Fruit fly (Drosophila melanogaster) whole organism, embryonic: ENCODE results near the gene CG8543.

Experiments
- Adf1 ChIP-seq: fragments of 200-800 bp; sonication (Bioruptor generic); IDR thresholded peaks from 2 replicates; pipeline ENCODE4 v1.3.6; 2022; ENCODE audit warnings: missing biosample characterization, missing genetic modification characterization
- C15 ChIP-seq: fragments of 200-800 bp; sonication (Bioruptor generic); IDR thresholded peaks from 3 replicates; pipeline ENCODE4 v1.3.6; 2022; ENCODE audit warnings: missing biosample characterization, missing genetic modification characterization
- CG10431 ChIP-seq: fragments of 200-800 bp; sonication (Bioruptor generic); optimal IDR thresholded peaks from 3 replicates; lab custom pipeline; 2018; ENCODE audit warnings: missing biosample characterization, mild to moderate bottlenecking, missing genetic modification characterization
- CG10979 ChIP-seq: fragments of 200-800 bp; sonication (Bioruptor generic); optimal IDR thresholded peaks from 2 replicates; lab custom pipeline; 2018; ENCODE audit warnings: missing biosample characterization, mild to moderate bottlenecking, missing genetic modification characterization, moderate library complexity
- CG11695 ChIP-seq: fragments of 200-800 bp; sonication (Bioruptor generic); IDR thresholded peaks from 3 replicates; pipeline ENCODE4 v1.3.6; 2022; ENCODE audit warnings: missing biosample characterization, missing genetic modification characterization
- CG11723 ChIP-seq: fragments of 200-800 bp; sonication (Bioruptor generic); optimal IDR thresholded peaks from 2 replicates; lab custom pipeline; 2017; ENCODE audit warnings: missing biosample characterization, mild to moderate bottlenecking, missing genetic modification characterization
- CG12769 ChIP-seq: fragments of 200-800 bp; sonication (Bioruptor generic); optimal IDR thresholded peaks from 2 replicates; lab custom pipeline; 2019; ENCODE audit warnings: missing biosample characterization, mild to moderate bottlenecking, missing genetic modification characterization, moderate library complexity
- CG14667 ChIP-seq: fragments of 200-800 bp; sonication (Bioruptor generic); IDR thresholded peaks from 2 replicates; pipeline ENCODE4 v1.3.6; 2022; ENCODE audit warnings: missing biosample characterization, missing genetic modification characterization
- CG16863 ChIP-seq: fragments of 200-800 bp; sonication (Bioruptor generic); optimal IDR thresholded peaks from 3 replicates; lab custom pipeline; 2016; ENCODE audit warnings: missing biosample characterization, missing genetic modification characterization
- CG18619 ChIP-seq: fragments of 200-800 bp; sonication (Bioruptor generic); optimal IDR thresholded peaks from 3 replicates; lab custom pipeline; 2017; ENCODE audit warnings: missing biosample characterization, mild to moderate bottlenecking, missing genetic modification characterization
- CG2129 ChIP-seq: fragments of 200-800 bp; sonication (Bioruptor generic); IDR thresholded peaks from 2 replicates; pipeline ENCODE4 v1.3.6; 2022; ENCODE audit warnings: missing biosample characterization, missing genetic modification characterization; ENCODE audit not compliant: partially characterized antibody
- CG2712 ChIP-seq: fragments of 200-800 bp; optimal IDR thresholded peaks from 3 replicates; lab custom pipeline; 2019; ENCODE audit warnings: missing biosample characterization, mild to moderate bottlenecking, missing genetic modification characterization, moderate library complexity
- CG31224 ChIP-seq: fragments of 200-800 bp; sonication (Bioruptor generic); IDR thresholded peaks from 2 replicates; pipeline ENCODE4 v1.3.6; 2022; ENCODE audit warnings: missing biosample characterization, missing genetic modification characterization
- CG34422 ChIP-seq: fragments of 200-800 bp; sonication (Bioruptor generic); IDR thresholded peaks from 3 replicates; pipeline ENCODE4 v1.3.6; 2022; ENCODE audit warnings: missing biosample characterization, missing genetic modification characterization
- CG4282 ChIP-seq: fragments of 200-800 bp; sonication (Bioruptor generic); optimal IDR thresholded peaks from 2 replicates; lab custom pipeline; 2016; ENCODE audit warnings: missing biosample characterization, missing genetic modification characterization
- CG4328 ChIP-seq: fragments of 200-800 bp; sonication (Bioruptor generic); optimal IDR thresholded peaks from 3 replicates; lab custom pipeline; 2017; ENCODE audit warnings: missing biosample characterization, missing genetic modification reagents, missing genetic modification characterization
- CG4404 ChIP-seq: fragments of 200-800 bp; sonication (Bioruptor generic); IDR thresholded peaks from 2 replicates; pipeline ENCODE4 v1.3.6; 2022; ENCODE audit warnings: missing biosample characterization, missing genetic modification characterization
- CG4730 ChIP-seq: fragments of 200-800 bp; sonication (Bioruptor generic); IDR thresholded peaks from 2 replicates; pipeline ENCODE4 v1.3.6; 2022; ENCODE audit warnings: missing biosample characterization, missing genetic modification characterization
- CG7745 ChIP-seq: fragments of 200-800 bp; sonication (Bioruptor generic); optimal IDR thresholded peaks from 2 replicates; lab custom pipeline; 2018; ENCODE audit warnings: missing biosample characterization, mild to moderate bottlenecking, missing genetic modification characterization, moderate library complexity
- CG8478 ChIP-seq: fragments of >200 bp; optimal IDR thresholded peaks from 2 replicates; lab custom pipeline; 2018
- CG9727 ChIP-seq: fragments of 200-800 bp; sonication (Bioruptor generic); optimal IDR thresholded peaks from 3 replicates; lab custom pipeline; 2017; ENCODE audit warnings: missing biosample characterization, mild to moderate bottlenecking, missing genetic modification characterization
- D19A ChIP-seq: fragments of 200-800 bp; optimal IDR thresholded peaks from 3 replicates; lab custom pipeline; 2019; ENCODE audit warnings: missing biosample characterization, mild to moderate bottlenecking, missing genetic modification characterization, moderate library complexity
- E2f2 ChIP-seq: fragments of 200-800 bp; sonication (Bioruptor generic); IDR thresholded peaks from 2 replicates; pipeline ENCODE4 v1.3.6; 2022; ENCODE audit warnings: missing biosample characterization, missing genetic modification characterization
- Fer3 ChIP-seq: fragments of 200-800 bp; sonication (Bioruptor generic); optimal IDR thresholded peaks from 2 replicates; lab custom pipeline; 2018; ENCODE audit warnings: missing biosample characterization, mild to moderate bottlenecking, missing genetic modification characterization, moderate library complexity
- H15 ChIP-seq: fragments of 200-800 bp; sonication (Bioruptor generic); IDR thresholded peaks from 3 replicates; pipeline ENCODE4 v1.3.6; 2022; ENCODE audit warnings: missing biosample characterization, missing genetic modification characterization
- Hr78 ChIP-seq, 2 experiments: fragments of 200-800 bp in 1 of 2; fragments of >200 bp in 1 of 2; sonication (Bioruptor generic) in 1 of 2; optimal IDR thresholded peaks; 2 replicates each; lab custom pipeline; 2017 to 2019; ENCODE audit warnings: missing biosample characterization in 2 of 2, missing genetic modification characterization in 2 of 2, mild to moderate bottlenecking in 1 of 2, moderate library complexity in 1 of 2
- Meics ChIP-seq: fragments of 200-800 bp; sonication (Bioruptor generic); optimal IDR thresholded peaks from 2 replicates; lab custom pipeline; 2017; ENCODE audit warnings: missing biosample characterization, mild to moderate bottlenecking, missing genetic modification characterization
- NC2α ChIP-seq: fragments of 200-800 bp; sonication (Bioruptor generic); optimal IDR thresholded peaks from 2 replicates; lab custom pipeline; 2016; ENCODE audit warnings: missing biosample characterization, missing genetic modification characterization
- NFAT ChIP-seq: fragments of 200-800 bp; sonication (Bioruptor generic); IDR thresholded peaks from 2 replicates; pipeline ENCODE4 v1.3.6; 2022; ENCODE audit warnings: missing biosample characterization, missing genetic modification characterization
- Oli ChIP-seq: fragments of 200-800 bp; sonication (Bioruptor generic); optimal IDR thresholded peaks from 2 replicates; lab custom pipeline; 2018; ENCODE audit warnings: missing biosample characterization, mild to moderate bottlenecking, missing genetic modification characterization, moderate library complexity
- Ravus ChIP-seq: fragments of 200-800 bp; sonication (Bioruptor generic); IDR thresholded peaks from 2 replicates; pipeline ENCODE4 v1.3.6; 2022; ENCODE audit warnings: missing biosample characterization, missing genetic modification characterization
- Sox102F ChIP-seq: fragments of 200-800 bp; sonication (Bioruptor generic); optimal IDR thresholded peaks from 2 replicates; lab custom pipeline; 2018; ENCODE audit warnings: missing biosample characterization, mild to moderate bottlenecking, missing genetic modification characterization, moderate library complexity
- YL-1 ChIP-seq: fragments of 200-800 bp; sonication (Bioruptor generic); optimal IDR thresholded peaks from 3 replicates; lab custom pipeline; 2017; ENCODE audit warnings: missing biosample characterization, mild to moderate bottlenecking, missing genetic modification characterization
- abd-A ChIP-seq: fragments of 200-800 bp; sonication (Bioruptor generic); optimal IDR thresholded peaks from 3 replicates; lab custom pipeline; 2019; ENCODE audit warnings: missing biosample characterization, mild to moderate bottlenecking, missing genetic modification characterization, moderate library complexity
- bsh ChIP-seq, 2 experiments: fragments of 200-800 bp; sonication (Bioruptor generic); optimal IDR thresholded peaks; 2 replicates each; lab custom pipeline; 2017 to 2018; ENCODE audit warnings: mild to moderate bottlenecking in 2 of 2, missing biosample characterization in 2 of 2, missing genetic modification characterization in 2 of 2, moderate library complexity in 1 of 2
- ci ChIP-seq: fragments of 200-800 bp; sonication (Bioruptor generic); IDR thresholded peaks from 3 replicates; pipeline ENCODE4 v1.3.6; 2022; ENCODE audit warnings: missing biosample characterization, missing genetic modification characterization
- emc ChIP-seq: fragments of 200-800 bp; sonication (Bioruptor generic); optimal IDR thresholded peaks from 2 replicates; lab custom pipeline; 2016; ENCODE audit warnings: missing biosample characterization, missing genetic modification characterization
- gcm2 ChIP-seq: fragments of 200-800 bp; sonication (Bioruptor generic); optimal IDR thresholded peaks from 2 replicates; lab custom pipeline; 2016; ENCODE audit warnings: missing biosample characterization, missing genetic modification characterization
- hbn ChIP-seq: fragments of 200-800 bp; sonication (Bioruptor generic); IDR thresholded peaks from 2 replicates; pipeline ENCODE4 v1.3.6; 2022; ENCODE audit warnings: missing biosample characterization, missing genetic modification characterization; ENCODE audit not compliant: partially characterized antibody
- kay ChIP-seq: fragments of 200-800 bp; sonication (Bioruptor generic); optimal IDR thresholded peaks from 2 replicates; lab custom pipeline; 2016; ENCODE audit warnings: missing biosample characterization, missing genetic modification characterization
- kni ChIP-seq: fragments of 200-800 bp; sonication (Bioruptor generic); optimal IDR thresholded peaks from 3 replicates; lab custom pipeline; 2017; ENCODE audit warnings: mild to moderate bottlenecking, missing biosample characterization, missing genetic modification reagents, missing genetic modification characterization
- luna ChIP-seq: fragments of 200-800 bp; sonication (Bioruptor generic); optimal IDR thresholded peaks from 2 replicates; lab custom pipeline; 2016; ENCODE audit warnings: missing biosample characterization, missing genetic modification characterization
- nerfin-1 ChIP-seq: fragments of 200-800 bp; sonication (Bioruptor generic); optimal IDR thresholded peaks from 3 replicates; lab custom pipeline; 2019; ENCODE audit warnings: missing biosample characterization, mild to moderate bottlenecking, missing genetic modification characterization, moderate library complexity
- oc ChIP-seq: fragments of 200-800 bp; sonication (Bioruptor generic); optimal IDR thresholded peaks from 2 replicates; lab custom pipeline; 2018; ENCODE audit warnings: missing biosample characterization, mild to moderate bottlenecking, missing genetic modification characterization, moderate library complexity
- pho ChIP-seq: fragments of 200-800 bp; sonication (Bioruptor generic); optimal IDR thresholded peaks from 2 replicates; lab custom pipeline; 2016; ENCODE audit warnings: missing biosample characterization, missing genetic modification characterization
- phol ChIP-seq: fragments of 200-800 bp; sonication (Bioruptor generic); optimal IDR thresholded peaks from 3 replicates; lab custom pipeline; 2018; ENCODE audit warnings: missing biosample characterization, mild to moderate bottlenecking, missing genetic modification characterization, moderate library complexity
- slbo ChIP-seq: fragments of 200-800 bp; sonication (Bioruptor generic); IDR thresholded peaks from 2 replicates; pipeline ENCODE4 v1.3.6; 2022; ENCODE audit warnings: missing biosample characterization, missing genetic modification characterization
- tx ChIP-seq: fragments of 200-800 bp; sonication (Bioruptor generic); optimal IDR thresholded peaks from 2 replicates; lab custom pipeline; 2016; ENCODE audit warnings: missing biosample characterization, missing genetic modification characterization
- usp ChIP-seq: fragments of >200 bp; optimal IDR thresholded peaks from 2 replicates; lab custom pipeline; 2017; ENCODE audit warnings: missing biosample characterization, missing genetic modification characterization
- z ChIP-seq: fragments of 200-800 bp; sonication (Bioruptor generic); IDR thresholded peaks from 3 replicates; pipeline ENCODE4 v1.3.6; 2022; ENCODE audit warnings: missing biosample characterization, missing genetic modification characterization
- zen ChIP-seq: fragments of 200-800 bp; sonication (Bioruptor generic); optimal IDR thresholded peaks from 3 replicates; lab custom pipeline; 2018; ENCODE audit warnings: missing biosample characterization, mild to moderate bottlenecking, missing genetic modification characterization, moderate library complexity

The CG8543 gene

dm6 chr3L:7433325-7433827, 36.7 kb downstream of the CG8543 start (continued):
- TF ChIP-seq abd-A, result peak; percentile 19
- TF ChIP-seq CG31224 (GFP tag; lab: Robert Waterston, UW), result 0 out of 2 replicates have a peak, but pooled peaks have one; percentile 15
- TF ChIP-seq Adf1 (GFP tag; lab: Robert Waterston, UW), result peak; percentile 34; the same call in 1 of the 2 replicates
- TF ChIP-seq nerfin-1, result no peak
- TF ChIP-seq YL-1, result no peak
- peak; percentile 3 for TF ChIP-seq Fer3 (tag; lab: Kevin White, UChicago)
- TF ChIP-seq emc, result no peak
- peak; percentile 13; the same call in 1 of the 2 replicates for TF ChIP-seq NFAT
- TF ChIP-seq CG4404 (GFP tag; lab: Robert Waterston, UW), result no peak
- peak; percentile 46 for TF ChIP-seq CG2712 (tag; lab: Kevin White, UChicago)
- peak; percentile 29 to 51 for TF ChIP-seq bsh (GFP tag; optimal IDR thresholded peaks at IDR 0.05; lab: Kevin White, UChicago)
- TF ChIP-seq CG4730 (GFP tag; lab: Robert Waterston, UW), result no peak; the same call in 1 of the 2 replicates
- peak; percentile 28; the same call in 1 of the 3 replicates for TF ChIP-seq CG11695 (GFP tag; lab: Robert Waterston, UW)
- no peak for TF ChIP-seq CG14667 (GFP tag; lab: Robert Waterston, UW)
- TF ChIP-seq oc, result peak; percentile 21
- TF ChIP-seq CG18619 (GFP tag; lab: Kevin White, UChicago), result peak; percentile 9
- no peak for TF ChIP-seq CG4328 (GFP tag; lab: Kevin White, UChicago)
- TF ChIP-seq CG16863 (GFP tag; lab: Kevin White, UChicago), result no peak
- TF ChIP-seq H15 (GFP tag; lab: Robert Waterston, UW), result no peak
- TF ChIP-seq CG4282, result no peak
- no peak for TF ChIP-seq CG11723 (GFP tag; lab: Kevin White, UChicago)
- TF ChIP-seq kay (GFP tag; lab: Kevin White, UChicago), result no peak
- no peak for TF ChIP-seq kni
- 0 out of 2 replicates have a peak, but pooled peaks have one; percentile 12 for TF ChIP-seq E2f2 (GFP tag; lab: Robert Waterston, UW)
- no peak for TF ChIP-seq usp (GFP tag; lab: Kevin White, UChicago)
- TF ChIP-seq NC2α (GFP tag; lab: Kevin White, UChicago), result no peak
- TF ChIP-seq Ravus, result no peak
- TF ChIP-seq tx (GFP tag; lab: Kevin White, UChicago), result no peak
- TF ChIP-seq zen, result no peak
- TF ChIP-seq D19A (tag; lab: Kevin White, UChicago), result peak; percentile 27
- 0 out of 3 replicates have a peak, but pooled peaks have one; percentile 11 for TF ChIP-seq CG34422
- peak; percentile 52 for TF ChIP-seq phol (tag; lab: Kevin White, UChicago)
- TF ChIP-seq hbn (GFP tag; lab: Robert Waterston, UW), result no peak
- TF ChIP-seq luna (GFP tag; lab: Kevin White, UChicago), result no peak
- no peak for TF ChIP-seq gcm2 (GFP tag; lab: Kevin White, UChicago)
- no peak for TF ChIP-seq CG2129 (GFP tag; lab: Robert Waterston, UW)
- no peak for TF ChIP-seq CG7745
- TF ChIP-seq Meics (GFP tag; lab: Kevin White, UChicago), result peak; percentile 12
- TF ChIP-seq Hr78 (GFP tag; optimal IDR thresholded peaks at IDR 0.05; lab: Kevin White, UChicago), result no peak
- no peak for TF ChIP-seq pho (GFP tag; lab: Kevin White, UChicago)
- TF ChIP-seq Oli (tag; lab: Kevin White, UChicago), result peak; percentile 1
- TF ChIP-seq CG12769 (tag; lab: Kevin White, UChicago), result peak; percentile 71
- peak; percentile 95 for TF ChIP-seq z (GFP tag; lab: Robert Waterston, UW)
- TF ChIP-seq C15, result no peak
- TF ChIP-seq CG10979, result peak; percentile 59
- no peak; the same call in 1 of the 3 replicates for TF ChIP-seq ci
- TF ChIP-seq CG10431 (GFP tag; lab: Kevin White, UChicago), result no peak
- peak; percentile 9 for TF ChIP-seq CG9727 (GFP tag; lab: Kevin White, UChicago)
- no peak for TF ChIP-seq CG8478 (lab: Kevin White, UChicago)
- peak; percentile 35 for TF ChIP-seq Sox102F (GFP tag; lab: Kevin White, UChicago)
- peak; percentile 35; the same call in 1 of the 2 replicates for TF ChIP-seq slbo (GFP tag; lab: Robert Waterston, UW)
